Fruit fly (Drosophila melanogaster) ovary, adult (tissue): ENCODE measurements around the gene CG6059.

Experiments used
- CG17801 ChIP-seq: fragments of 200-800 bp; optimal IDR thresholded peaks from 2 replicates; lab custom pipeline; 2019; ENCODE audit warnings: missing biosample characterization, mild to moderate bottlenecking, missing genetic modification characterization, moderate library complexity; ENCODE audit not compliant: partially characterized antibody

Gene CG6059

dm6 chr3R:27124588-27124987 is at the start of gene CG6059:
Gene CG6059, minus strand, starts transcription at chr3R:27124688.
- TF ChIP-seq CG17801 (GFP tag; lab: Kevin White, UChicago), result no peak

dm6 chr3R:27171153-27171552 is 46.7 kb upstream of the CG6059 start:
- TF ChIP-seq CG17801 (GFP tag; lab: Kevin White, UChicago), result no peak

dm6 chr3R:27167350-27167749 is 42.9 kb upstream of the CG6059 start:
- TF ChIP-seq CG17801 (GFP tag; lab: Kevin White, UChicago), result no peak

- peak; percentile 28 for TF ChIP-seq CG17801 (GFP tag; lab: Kevin White, UChicago)
Observed at dm6 chr3R:27165416-27165982, 41.0 kb upstream of the CG6059 start, which contains the start of the genes CG34293 and spn-D. Gene CG34293, minus strand, starts transcription at chr3R:27165575. Gene spn-D, plus strand, starts transcription at chr3R:27165716.

- no peak for TF ChIP-seq CG17801 (GFP tag; lab: Kevin White, UChicago)
Observed at dm6 chr3R:27162824-27163223, 38.3 kb upstream of the CG6059 start, which contains the start of gene ppk31. Gene ppk31, plus strand, starts transcription at chr3R:27163124.

- no peak for TF ChIP-seq CG17801 (GFP tag; lab: Kevin White, UChicago)
Observed at dm6 chr3R:27160858-27161257, 36.4 kb upstream of the CG6059 start, which contains the start of gene CG5909. Gene CG5909, plus strand, starts transcription at chr3R:27161158.

dm6 chr3R:27159870-27160269 is 35.4 kb upstream of the CG6059 start:
- no peak for TF ChIP-seq CG17801 (GFP tag; lab: Kevin White, UChicago)

dm6 chr3R:27157814-27158213 is 33.3 kb upstream of the CG6059 start, which contains the start of gene grass:
Gene grass, plus strand, starts transcription at chr3R:27157948.
- no peak for TF ChIP-seq CG17801 (GFP tag; lab: Kevin White, UChicago)

dm6 chr3R:27154001-27154400 is 29.5 kb upstream of the CG6059 start:
- TF ChIP-seq CG17801 (GFP tag; lab: Kevin White, UChicago), result no peak

dm6 chr3R:27153062-27153878 is 28.8 kb upstream of the CG6059 start:
- no peak for TF ChIP-seq CG17801 (GFP tag; lab: Kevin White, UChicago)

- peak; percentile 69 for TF ChIP-seq CG17801 (GFP tag; lab: Kevin White, UChicago)
Observed at dm6 chr3R:27152129-27152968, 27.9 kb upstream of the CG6059 start.

- peak; percentile 8 for TF ChIP-seq CG17801 (GFP tag; lab: Kevin White, UChicago)
Observed at dm6 chr3R:27151516-27151823, 27.0 kb upstream of the CG6059 start, which contains the start of gene Men-b. Gene Men-b, plus strand, starts transcription at chr3R:27151662.

dm6 chr3R:27150685-27151515 is 26.4 kb upstream of the CG6059 start, which contains the start of gene CG6051:
Gene CG6051, minus strand, starts transcription at chr3R:27151069.
- peak; percentile 53 for TF ChIP-seq CG17801 (GFP tag; lab: Kevin White, UChicago)
